Fruit fly (Drosophila melanogaster): ENCODE data around the gene CG33169.

dm6 chr3L:22864254-22865060 is 793 bp downstream of the CG33169 start, which contains the start of gene CG33170:
- TF ChIP-seq CG8478 (optimal IDR thresholded peaks at IDR 0.05) (no peak), CTCF (optimal IDR thresholded peaks at IDR 0.05) (no peak)

Data from S2 (cell line).